Fruit fly (Drosophila melanogaster) whole organism, embryonic: ENCODE results near the gene Art8.

Experiments
- Abd-B ChIP-seq: fragments of 200-800 bp; sonication (Bioruptor generic); optimal IDR thresholded peaks from 2 replicates; lab custom pipeline; 2018; ENCODE audit warnings: missing biosample characterization, mild to moderate bottlenecking, missing genetic modification characterization, moderate library complexity
- Asciz ChIP-seq: fragments of 200-800 bp; sonication (Bioruptor generic); optimal IDR thresholded peaks from 2 replicates; lab custom pipeline; 2017; ENCODE audit warnings: missing biosample characterization, mild to moderate bottlenecking, missing genetic modification characterization, missing genetic modification reagents
- Bgb ChIP-seq: fragments of 200-800 bp; sonication (Bioruptor generic); IDR thresholded peaks from 2 replicates; pipeline ENCODE4 v1.3.6; 2022; ENCODE audit warnings: missing biosample characterization, missing genetic modification characterization; ENCODE audit not compliant: partially characterized antibody
- CG10543 ChIP-seq: fragments of 200-800 bp; sonication (Bioruptor generic); optimal IDR thresholded peaks from 3 replicates; lab custom pipeline; 2017; ENCODE audit warnings: missing biosample characterization, mild to moderate bottlenecking, missing genetic modification characterization, moderate library complexity
- CG11247 ChIP-seq: fragments of 200-800 bp; sonication (Bioruptor generic); IDR thresholded peaks from 2 replicates; pipeline ENCODE4 v1.3.6; 2022; ENCODE audit warnings: missing biosample characterization, missing genetic modification characterization
- CG12236 ChIP-seq: fragments of 200-800 bp; sonication (Bioruptor generic); optimal IDR thresholded peaks from 2 replicates; lab custom pipeline; 2016; ENCODE audit warnings: missing biosample characterization, missing genetic modification characterization
- CG12769 ChIP-seq: fragments of 200-800 bp; sonication (Bioruptor generic); optimal IDR thresholded peaks from 2 replicates; lab custom pipeline; 2019; ENCODE audit warnings: missing biosample characterization, mild to moderate bottlenecking, missing genetic modification characterization, moderate library complexity
- CG14710 ChIP-seq: fragments of 200-800 bp; sonication (Bioruptor generic); optimal IDR thresholded peaks from 3 replicates; lab custom pipeline; 2019; ENCODE audit warnings: missing biosample characterization, mild to moderate bottlenecking, missing genetic modification characterization, moderate library complexity
- CG17328 ChIP-seq: fragments of 200-800 bp; sonication (Bioruptor generic); IDR thresholded peaks from 2 replicates; pipeline ENCODE4 v1.3.6; 2022; ENCODE audit warnings: missing biosample characterization, missing genetic modification characterization
- CG17361 ChIP-seq: fragments of 200-800 bp; sonication (Bioruptor generic); IDR thresholded peaks from 3 replicates; pipeline ENCODE4 v1.3.6; 2022; ENCODE audit warnings: missing biosample characterization, missing genetic modification characterization
- CG17385 ChIP-seq: fragments of 200-800 bp; sonication (Bioruptor generic); optimal IDR thresholded peaks from 3 replicates; lab custom pipeline; 2018; ENCODE audit warnings: missing biosample characterization, mild to moderate bottlenecking, missing genetic modification characterization
- CG2120 ChIP-seq: fragments of 200-800 bp; sonication (Bioruptor generic); optimal IDR thresholded peaks from 3 replicates; lab custom pipeline; 2016; ENCODE audit warnings: missing biosample characterization, missing genetic modification characterization
- CG32772 ChIP-seq: fragments of 200-800 bp; sonication (Bioruptor generic); IDR thresholded peaks from 2 replicates; pipeline ENCODE4 v1.3.6; 2022; ENCODE audit warnings: missing biosample characterization, missing genetic modification characterization
- CG33213 ChIP-seq: fragments of 200-800 bp; sonication (Bioruptor generic); optimal IDR thresholded peaks from 3 replicates; lab custom pipeline; 2016; ENCODE audit warnings: missing biosample characterization, missing genetic modification characterization
- CG7357 ChIP-seq: fragments of 200-800 bp; sonication (Bioruptor generic); IDR thresholded peaks from 3 replicates; pipeline ENCODE4 v1.3.6; 2022; ENCODE audit warnings: missing biosample characterization, missing genetic modification characterization
- CG7786 ChIP-seq: fragments of 200-800 bp; sonication (Bioruptor generic); optimal IDR thresholded peaks from 2 replicates; lab custom pipeline; 2016; ENCODE audit warnings: missing biosample characterization, missing genetic modification characterization
- CG7963 ChIP-seq: fragments of 200-800 bp; sonication (Bioruptor generic); IDR thresholded peaks from 3 replicates; pipeline ENCODE4 v1.3.6; 2022; ENCODE audit warnings: missing biosample characterization, missing genetic modification characterization; ENCODE audit not compliant: partially characterized antibody
- CG9215 ChIP-seq: fragments of 200-800 bp; sonication (Bioruptor generic); IDR thresholded peaks from 2 replicates; pipeline ENCODE4 v1.3.6; 2022; ENCODE audit warnings: missing biosample characterization, missing genetic modification characterization
- Dfd ChIP-seq, 2 experiments: fragments of >200 bp; optimal IDR thresholded peaks; 2 replicates each; lab custom pipeline; 2017; ENCODE audit warnings: missing biosample characterization in 2 of 2, missing genetic modification characterization in 2 of 2
- Eip74EF ChIP-seq, 2 experiments: fragments of 200-800 bp in 1 of 2; fragments of >200 bp in 1 of 2; sonication (Bioruptor generic) in 1 of 2; optimal IDR thresholded peaks; 2 replicates each; lab custom pipeline; 2017 to 2019; ENCODE audit warnings: missing biosample characterization in 2 of 2, missing genetic modification characterization in 2 of 2, mild to moderate bottlenecking in 1 of 2, moderate library complexity in 1 of 2
- HLH4C ChIP-seq: fragments of 200-800 bp; sonication (Bioruptor generic); IDR thresholded peaks from 3 replicates; pipeline ENCODE4 v1.3.6; 2022; ENCODE audit warnings: missing biosample characterization, missing genetic modification characterization; ENCODE audit not compliant: partially characterized antibody
- HLHmδ ChIP-seq: fragments of 200-800 bp; sonication (Bioruptor generic); optimal IDR thresholded peaks from 2 replicates; lab custom pipeline; 2018; ENCODE audit warnings: missing biosample characterization, mild to moderate bottlenecking, missing genetic modification characterization, moderate library complexity
- Med ChIP-seq: fragments of 200-800 bp; sonication (Bioruptor generic); peaks from one replicate; lab custom pipeline; 2016; ENCODE audit warnings: missing biosample characterization, missing genetic modification characterization, mild to moderate bottlenecking, inconsistent platforms, moderate library complexity
- Ptx1 ChIP-seq: fragments of 200-800 bp; sonication (Bioruptor generic); IDR thresholded peaks from 2 replicates; pipeline ENCODE4 v1.3.6; 2022; ENCODE audit warnings: missing biosample characterization, missing genetic modification characterization
- Sin3A ChIP-seq: fragments of >200 bp; optimal IDR thresholded peaks from 2 replicates; lab custom pipeline; 2018
- TFAM ChIP-seq: fragments of 200-800 bp; sonication (Bioruptor generic); optimal IDR thresholded peaks from 2 replicates; lab custom pipeline; 2017; ENCODE audit warnings: missing biosample characterization, missing genetic modification characterization, inconsistent platforms
- Xbp1 ChIP-seq: fragments of 200-800 bp; sonication (Bioruptor generic); optimal IDR thresholded peaks from 3 replicates; lab custom pipeline; 2016; ENCODE audit warnings: missing biosample characterization, mild to moderate bottlenecking, missing genetic modification characterization
- ap ChIP-seq: fragments of 200-800 bp; sonication (Bioruptor generic); IDR thresholded peaks from 2 replicates; pipeline ENCODE4 v1.3.6; 2022; ENCODE audit warnings: missing biosample characterization, missing genetic modification characterization
- ato ChIP-seq: fragments of 200-800 bp; sonication (Bioruptor generic); IDR thresholded peaks from 2 replicates; pipeline ENCODE4 v1.3.6; 2022; ENCODE audit warnings: missing biosample characterization, missing genetic modification characterization; ENCODE audit not compliant: partially characterized antibody
- bigmax ChIP-seq: fragments of 200-800 bp; sonication (Bioruptor generic); optimal IDR thresholded peaks from 2 replicates; lab custom pipeline; 2018; ENCODE audit warnings: missing biosample characterization, mild to moderate bottlenecking, missing genetic modification characterization
- br ChIP-seq: fragments of >200 bp; optimal IDR thresholded peaks from 2 replicates; lab custom pipeline; 2017
- crp ChIP-seq, 2 experiments: fragments of 200-800 bp; sonication (Bioruptor generic); optimal IDR thresholded peaks; 2 replicates in 1 of 2; 3 replicates in 1 of 2; lab custom pipeline; 2017; ENCODE audit warnings: missing biosample characterization in 2 of 2, missing genetic modification characterization in 2 of 2, mild to moderate bottlenecking in 1 of 2, moderate library complexity in 1 of 2
- dm ChIP-seq: fragments of 200-800 bp; sonication (Bioruptor generic); optimal IDR thresholded peaks from 3 replicates; lab custom pipeline; 2016; ENCODE audit warnings: missing biosample characterization, missing genetic modification characterization
- dmrt11E ChIP-seq: fragments of 200-800 bp; sonication (Bioruptor generic); optimal IDR thresholded peaks from 3 replicates; lab custom pipeline; 2018; ENCODE audit warnings: missing biosample characterization, mild to moderate bottlenecking, missing genetic modification characterization, moderate library complexity
- ems ChIP-seq: fragments of 200-800 bp; sonication (Bioruptor generic); optimal IDR thresholded peaks from 3 replicates; lab custom pipeline; 2016; ENCODE audit warnings: missing biosample characterization, missing genetic modification characterization
- fru ChIP-seq: fragments of >200 bp; optimal IDR thresholded peaks from 2 replicates; lab custom pipeline; 2017
- hbn ChIP-seq: fragments of 200-800 bp; sonication (Bioruptor generic); IDR thresholded peaks from 2 replicates; pipeline ENCODE4 v1.3.6; 2022; ENCODE audit warnings: missing biosample characterization, missing genetic modification characterization; ENCODE audit not compliant: partially characterized antibody
- kni ChIP-seq: fragments of 200-800 bp; sonication (Bioruptor generic); optimal IDR thresholded peaks from 3 replicates; lab custom pipeline; 2017; ENCODE audit warnings: mild to moderate bottlenecking, missing biosample characterization, missing genetic modification reagents, missing genetic modification characterization
- nerfin-2 ChIP-seq: fragments of 200-800 bp; sonication (Bioruptor generic); IDR thresholded peaks from 2 replicates; pipeline ENCODE4 v1.3.6; 2022; ENCODE audit warnings: missing biosample characterization, missing genetic modification characterization; ENCODE audit not compliant: partially characterized antibody
- pum ChIP-seq: fragments of 200-800 bp; sonication (Bioruptor generic); optimal IDR thresholded peaks from 2 replicates; lab custom pipeline; 2016; ENCODE audit warnings: missing biosample characterization, missing genetic modification characterization
- sens ChIP-seq: fragments of 200-800 bp; sonication (Bioruptor generic); peaks from one replicate; lab custom pipeline; 2016; ENCODE audit warnings: missing biosample characterization, missing genetic modification characterization
- slbo ChIP-seq: fragments of 200-800 bp; sonication (Bioruptor generic); IDR thresholded peaks from 2 replicates; pipeline ENCODE4 v1.3.6; 2022; ENCODE audit warnings: missing biosample characterization, missing genetic modification characterization
- sqz ChIP-seq: fragments of 200-800 bp; sonication (Bioruptor generic); optimal IDR thresholded peaks from 3 replicates; lab custom pipeline; 2018; ENCODE audit warnings: missing biosample characterization, mild to moderate bottlenecking, missing genetic modification characterization
- sug ChIP-seq: fragments of 200-800 bp; optimal IDR thresholded peaks from 2 replicates; lab custom pipeline; 2019; ENCODE audit warnings: missing biosample characterization, mild to moderate bottlenecking, missing genetic modification characterization, moderate library complexity
- tx ChIP-seq: fragments of 200-800 bp; sonication (Bioruptor generic); optimal IDR thresholded peaks from 2 replicates; lab custom pipeline; 2016; ENCODE audit warnings: missing biosample characterization, missing genetic modification characterization
- usp ChIP-seq: fragments of >200 bp; optimal IDR thresholded peaks from 2 replicates; lab custom pipeline; 2017; ENCODE audit warnings: missing biosample characterization, missing genetic modification characterization
- vvl ChIP-seq: fragments of 200-800 bp; sonication (Bioruptor generic); IDR thresholded peaks from 2 replicates; pipeline ENCODE4 v1.3.6; 2022; ENCODE audit warnings: missing biosample characterization, missing genetic modification characterization
- zen ChIP-seq: fragments of 200-800 bp; sonication (Bioruptor generic); optimal IDR thresholded peaks from 3 replicates; lab custom pipeline; 2018; ENCODE audit warnings: missing biosample characterization, mild to moderate bottlenecking, missing genetic modification characterization, moderate library complexity

Gene Art8

DNA sequence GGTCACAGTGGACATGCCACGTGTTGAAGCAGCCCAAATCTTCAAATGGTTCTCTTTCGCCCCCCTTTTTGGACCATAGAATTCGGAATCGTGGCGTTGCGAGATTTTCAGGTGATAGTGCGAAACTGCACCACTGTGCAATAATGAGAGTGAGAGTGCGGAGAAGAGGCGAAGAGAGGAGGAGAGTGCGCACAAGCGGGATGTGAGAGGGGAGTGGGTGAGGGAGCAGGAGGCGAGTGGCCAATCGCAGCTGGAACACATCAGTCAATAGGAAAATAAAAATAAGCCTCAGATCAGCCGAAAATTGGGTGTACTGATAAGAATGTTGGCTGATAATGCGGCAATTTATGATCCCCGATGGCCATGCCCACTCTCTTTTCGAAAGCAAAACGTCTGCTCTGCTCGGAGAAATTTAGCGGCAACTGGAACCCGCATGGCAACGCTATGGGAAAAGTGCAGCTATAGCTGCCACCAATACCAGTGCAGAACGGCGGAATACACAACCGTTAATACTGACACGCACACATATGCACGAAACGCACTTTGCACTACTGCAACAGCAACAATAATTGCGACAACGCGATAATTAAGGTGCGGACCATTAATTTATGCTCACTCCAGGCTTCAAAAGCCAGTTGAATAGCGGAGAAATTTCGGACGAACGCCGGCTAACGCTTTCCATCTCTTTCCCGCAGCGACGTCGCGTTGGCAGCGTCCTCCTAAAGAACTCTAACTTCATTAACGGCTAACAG, 43.5 kb downstream of the Art8 start (continued):
- TF ChIP-seq crp (GFP tag; optimal IDR thresholded peaks at IDR 0.05; lab: Kevin White, UChicago) (peak in 1 of 2 experiments; percentile 16), usp (GFP tag; lab: Kevin White, UChicago) (no peak), CG2120 (GFP tag; lab: Kevin White, UChicago) (peak; percentile 8), CG7963 (GFP tag; lab: Robert Waterston, UW) (0 out of 3 replicates have a peak, but pooled peaks have one; percentile 9), bigmax (GFP tag; lab: Kevin White, UChicago) (no peak), ems (GFP tag; lab: Kevin White, UChicago) (no peak), fru (lab: Kevin White, UChicago) (no peak), slbo (no peak), TFAM (GFP tag; lab: Kevin White, UChicago) (no peak), vvl (GFP tag; lab: Robert Waterston, UW) (peak; percentile 54; the same call in 1 of the 2 replicates), CG17361 (0 out of 3 replicates have a peak, but pooled peaks have one; percentile 9), Ptx1 (GFP tag; lab: Robert Waterston, UW) (no peak), Dfd (GFP tag; optimal IDR thresholded peaks at IDR 0.05; lab: Kevin White, UChicago) (no peak), CG33213 (GFP tag; lab: Kevin White, UChicago) (peak; percentile 1), Asciz (GFP tag; lab: Kevin White, UChicago) (no peak), hbn (GFP tag; lab: Robert Waterston, UW) (0 out of 2 replicates have a peak, but pooled peaks have one; percentile 10), HLHmδ (peak; percentile 73), tx (peak; percentile 4), Xbp1 (peak; percentile 34), nerfin-2 (0 out of 2 replicates have a peak, but pooled peaks have one; percentile 12)
- TF ChIP-seq, all 482 proteins: peak for 108

DNA sequence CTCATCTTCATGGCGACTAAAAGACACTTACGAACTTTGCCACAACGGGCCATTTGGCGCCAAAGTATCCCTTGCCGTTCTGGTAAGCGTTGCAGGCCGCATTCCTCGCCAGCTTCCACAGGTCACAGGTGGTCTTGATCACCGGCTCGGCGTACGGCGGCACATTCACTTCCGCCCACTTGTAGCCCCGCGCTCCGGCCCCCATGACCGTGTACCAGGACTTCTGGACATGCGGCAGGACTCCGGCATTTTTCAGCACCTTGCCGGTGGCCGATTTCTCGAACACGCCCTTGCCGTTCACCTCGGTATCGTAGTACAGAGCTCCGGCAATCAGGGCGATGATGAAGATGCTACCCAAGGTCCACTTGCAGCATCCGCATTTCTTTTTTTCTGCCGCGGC, 44.9 kb downstream of the Art8 start:
- peak; percentile 58 for TF ChIP-seq Med (GFP tag; lab: Kevin White, UChicago)
- 0 out of 2 replicates have a peak, but pooled peaks have one; percentile 15 for TF ChIP-seq Bgb (GFP tag; lab: Robert Waterston, UW)
- TF ChIP-seq sens = peak; percentile 68
- TF ChIP-seq br (lab: Kevin White, UChicago) = no peak
- 0 out of 3 replicates have a peak, but pooled peaks have one; percentile 28 for TF ChIP-seq HLH4C (GFP tag; lab: Robert Waterston, UW)

dm6 chr2L:10964493-10964892, 46.4 kb downstream of the Art8 start:
- TF ChIP-seq fru (lab: Kevin White, UChicago) = no peak
- TF ChIP-seq sug (tag; lab: Kevin White, UChicago) = peak; percentile 9
- peak; percentile 24 for TF ChIP-seq dmrt11E (tag; lab: Kevin White, UChicago)
- TF ChIP-seq CG14710 (tag; lab: Kevin White, UChicago) = peak; percentile 62
- TF ChIP-seq ap (GFP tag; lab: Robert Waterston, UW) = no peak
- TF ChIP-seq ato = no peak
- peak; percentile 59 for TF ChIP-seq zen (tag; lab: Kevin White, UChicago)
- TF ChIP-seq CG11247 (GFP tag; lab: Robert Waterston, UW) = no peak
- peak; percentile 4 for TF ChIP-seq dm
- no peak for TF ChIP-seq CG9215 (GFP tag; lab: Robert Waterston, UW)
- TF ChIP-seq sqz (GFP tag; lab: Kevin White, UChicago) = no peak
- no peak for TF ChIP-seq CG7786 (GFP tag; lab: Kevin White, UChicago)
- peak; percentile 8 for TF ChIP-seq kni (GFP tag; lab: Kevin White, UChicago)
- TF ChIP-seq Eip74EF (GFP tag; optimal IDR thresholded peaks at IDR 0.05; lab: Kevin White, UChicago) = peak in 1 of 2 experiments; percentile 92
- no peak for TF ChIP-seq CG7357
- TF ChIP-seq Abd-B (GFP tag; lab: Kevin White, UChicago) = peak; percentile 32
- no peak for TF ChIP-seq CG32772 (GFP tag; lab: Robert Waterston, UW)
- TF ChIP-seq CG12236 (GFP tag; lab: Kevin White, UChicago) = no peak
- no peak for TF ChIP-seq CG17328 (GFP tag; lab: Robert Waterston, UW)
- no peak for TF ChIP-seq CG17385 (GFP tag; lab: Kevin White, UChicago)
- no peak for TF ChIP-seq pum (GFP tag; lab: Kevin White, UChicago)
- peak; percentile 2 for TF ChIP-seq CG12769
- TF ChIP-seq Sin3A (lab: Kevin White, UChicago) = no peak
- peak; percentile 1 for TF ChIP-seq CG10543 (GFP tag; lab: Kevin White, UChicago)
